Worm (Caenorhabditis elegans) whole organism, early embryonic: ENCODE results near the gene skr-16.

Experiments used
- B0310.2 ChIP-seq: sonication (generic microtip); optimal IDR thresholded peaks from 2 replicates; lab custom pipeline; 2016; ENCODE audit warnings: mild to moderate bottlenecking, missing genetic modification characterization, missing compliant biosample characterization
- F13C5.2 ChIP-seq: sonication (generic microtip); optimal IDR thresholded peaks from 2 replicates; lab custom pipeline; 2017; ENCODE audit warnings: mild to moderate bottlenecking, missing genetic modification characterization, inconsistent platforms, missing compliant biosample characterization
- aly-1 ChIP-seq: sonication (generic microtip); optimal IDR thresholded peaks from 2 replicates; lab custom pipeline; 2016; ENCODE audit warnings: missing genetic modification characterization, missing compliant biosample characterization
- ama-1 ChIP-seq: fragments of 150-350 bp; optimal IDR thresholded peaks from 2 replicates; lab custom pipeline; 2014
- ceh-13 ChIP-seq: fragments of 200-800 bp; sonication (Bioruptor generic); optimal IDR thresholded peaks from 2 replicates; lab custom pipeline; 2018; ENCODE audit warnings: mild to moderate bottlenecking, missing genetic modification characterization, missing compliant biosample characterization
- ceh-36 ChIP-seq: sonication (generic microtip); optimal IDR thresholded peaks from 2 replicates; lab custom pipeline; 2016; ENCODE audit warnings: missing genetic modification characterization, inconsistent platforms, missing compliant biosample characterization
- ets-7 ChIP-seq: sonication (generic microtip); optimal IDR thresholded peaks from 2 replicates; lab custom pipeline; 2016; ENCODE audit warnings: missing genotype, missing genetic modification characterization, missing compliant biosample characterization
- flt-1 ChIP-seq: fragments of 200-800 bp; sonication (Bioruptor generic); IDR thresholded peaks from 2 replicates; pipeline ENCODE4 v1.3.6; 2022; ENCODE audit warnings: missing genetic modification characterization, missing compliant biosample characterization
- hmbx-1 ChIP-seq: sonication (generic microtip); optimal IDR thresholded peaks from 2 replicates; lab custom pipeline; 2016; ENCODE audit warnings: mild to moderate bottlenecking, missing genetic modification characterization, missing compliant biosample characterization
- hmg-4 ChIP-seq: fragments of 200-800 bp; sonication (Bioruptor generic); optimal IDR thresholded peaks from 2 replicates; lab custom pipeline; 2018; ENCODE audit warnings: mild to moderate bottlenecking, missing genetic modification characterization, missing compliant biosample characterization
- hnd-1 ChIP-seq: sonication (generic microtip); optimal IDR thresholded peaks from 2 replicates; lab custom pipeline; 2016; ENCODE audit warnings: missing genetic modification characterization, missing compliant biosample characterization
- pes-1 ChIP-seq: fragments of 200-800 bp; sonication (Bioruptor generic); IDR thresholded peaks from 2 replicates; pipeline ENCODE4 v1.3.6; 2022; ENCODE audit warnings: missing genetic modification reagents, missing genetic modification characterization, missing compliant biosample characterization
- scrt-1 ChIP-seq: fragments of 200-800 bp; sonication (Bioruptor generic); IDR thresholded peaks from 2 replicates; pipeline ENCODE4 v1.3.6; 2022; ENCODE audit warnings: missing genetic modification characterization, missing compliant biosample characterization
- sea-1 ChIP-seq: fragments of 200-800 bp; sonication (Bioruptor generic); conservative IDR thresholded peaks from 2 replicates; pipeline ENCODE4 v1.3.6; 2022; ENCODE audit warnings: missing genetic modification characterization, missing compliant biosample characterization
- tbx-11 ChIP-seq: fragments of 200-800 bp; sonication (Bioruptor generic); IDR thresholded peaks from 2 replicates; pipeline ENCODE4 v1.3.6; 2022; ENCODE audit warnings: missing genetic modification characterization, missing compliant biosample characterization
- tbx-37 ChIP-seq: fragments of 200-800 bp; sonication (Bioruptor generic); conservative IDR thresholded peaks from 2 replicates; pipeline ENCODE4 v1.3.6; 2022; ENCODE audit warnings: missing genetic modification reagents, missing genetic modification characterization, missing compliant biosample characterization
- tra-4 ChIP-seq: sonication (generic microtip); optimal IDR thresholded peaks from 2 replicates; lab custom pipeline; 2017; ENCODE audit warnings: missing genetic modification characterization, missing compliant biosample characterization

Gene skr-16

ce11 chrIV:7167983-7168760 lies at the start of gene skr-16:
Gene skr-16, plus strand, starts transcription at chrIV:7168710.
- TF ChIP-seq ama-1 (no peak), flt-1 (no peak), ets-7 (tag; lab: Kevin White, UChicago) (no peak), ceh-36 (tag; lab: Kevin White, UChicago) (no peak), ceh-13 (GFP tag; lab: Kevin White, UChicago) (no peak), tbx-37 (GFP tag; lab: Robert Waterston, UW) (no peak), hnd-1 (tag; lab: Kevin White, UChicago) (no peak), F13C5.2 (tag; lab: Kevin White, UChicago) (no peak), B0310.2 (tag; lab: Kevin White, UChicago) (no peak), aly-1 (no peak), sea-1 (no peak), pes-1 (no peak), scrt-1 (no peak)

ce11 chrIV:7121313-7122055 lies 47.0 kb upstream of the skr-16 start, which contains the start of the genes C34D4.10 and str-48:
Gene C34D4.10, minus strand, starts transcription at chrIV:7121413.
Gene str-48, plus strand, starts transcription at chrIV:7122005.
- TF ChIP-seq ets-7 (tag; lab: Kevin White, UChicago) = no peak
- no peak for TF ChIP-seq hmg-4
- no peak for TF ChIP-seq scrt-1
- no peak for TF ChIP-seq hmbx-1
- TF ChIP-seq aly-1 = no peak
- no peak for TF ChIP-seq tbx-37 (GFP tag; lab: Robert Waterston, UW)
- no peak for TF ChIP-seq tbx-11
- no peak for TF ChIP-seq B0310.2 (tag; lab: Kevin White, UChicago)
- TF ChIP-seq hnd-1 (tag; lab: Kevin White, UChicago) = no peak
- no peak for TF ChIP-seq flt-1
- TF ChIP-seq tra-4 (tag; lab: Kevin White, UChicago) = no peak
- no peak for TF ChIP-seq ceh-13 (GFP tag; lab: Kevin White, UChicago)
- TF ChIP-seq ceh-36 (tag; lab: Kevin White, UChicago) = no peak
- no peak for TF ChIP-seq F13C5.2 (tag; lab: Kevin White, UChicago)
- no peak for TF ChIP-seq sea-1
- no peak for TF ChIP-seq ama-1

- TF ChIP-seq pes-1 (no peak), B0310.2 (tag; lab: Kevin White, UChicago) (no peak), tra-4 (tag; lab: Kevin White, UChicago) (no peak), ceh-13 (GFP tag; lab: Kevin White, UChicago) (no peak), F13C5.2 (tag; lab: Kevin White, UChicago) (no peak), tbx-37 (GFP tag; lab: Robert Waterston, UW) (no peak), hmg-4 (no peak), scrt-1 (no peak), hmbx-1 (no peak), hnd-1 (tag; lab: Kevin White, UChicago) (no peak), ama-1 (no peak), ets-7 (tag; lab: Kevin White, UChicago) (no peak), tbx-11 (no peak), ceh-36 (tag; lab: Kevin White, UChicago) (no peak), flt-1 (no peak), sea-1 (no peak), aly-1 (no peak)
Observed at ce11 chrIV:7131780-7132179, 36.7 kb upstream of the skr-16 start, which contains the start of gene grsp-3. Gene grsp-3, minus strand, starts transcription at chrIV:7131928.

- no peak for TF ChIP-seq scrt-1
- no peak for TF ChIP-seq B0310.2 (tag; lab: Kevin White, UChicago)
- no peak for TF ChIP-seq tra-4 (tag; lab: Kevin White, UChicago)
- no peak for TF ChIP-seq tbx-11
- no peak for TF ChIP-seq F13C5.2 (tag; lab: Kevin White, UChicago)
- no peak for TF ChIP-seq sea-1
- TF ChIP-seq tbx-37 (GFP tag; lab: Robert Waterston, UW) = 0 out of 2 replicates have a peak, but pooled peaks have one; percentile 14
- TF ChIP-seq hmbx-1 = no peak
Observed at ce11 chrIV:7133140-7133539, 35.4 kb upstream of the skr-16 start, which contains the start of gene cyn-12. Gene cyn-12, minus strand, starts transcription at chrIV:7133217.

ce11 chrIV:7133983-7134382 lies 34.5 kb upstream of the skr-16 start, which contains the start of gene mutd-1:
Gene mutd-1, minus strand, starts transcription at chrIV:7134083.
- TF ChIP-seq hnd-1 (tag; lab: Kevin White, UChicago) (no peak), tbx-37 (GFP tag; lab: Robert Waterston, UW) (no peak)

- TF ChIP-seq pes-1 (no peak), B0310.2 (tag; lab: Kevin White, UChicago) (no peak), hmg-4 (no peak), tbx-37 (GFP tag; lab: Robert Waterston, UW) (no peak), tbx-11 (no peak), sea-1 (no peak)
Observed at ce11 chrIV:7139143-7139542, 29.4 kb upstream of the skr-16 start.

- TF ChIP-seq F13C5.2 (tag; lab: Kevin White, UChicago) (no peak), B0310.2 (tag; lab: Kevin White, UChicago) (no peak), hmg-4 (no peak), scrt-1 (no peak), ceh-13 (GFP tag; lab: Kevin White, UChicago) (no peak), ets-7 (tag; lab: Kevin White, UChicago) (no peak), pes-1 (no peak), tbx-11 (no peak), ceh-36 (tag; lab: Kevin White, UChicago) (no peak), hmbx-1 (no peak), ama-1 (no peak), sea-1 (no peak), tra-4 (tag; lab: Kevin White, UChicago) (no peak)
Observed at ce11 chrIV:7144670-7145257, 23.7 kb upstream of the skr-16 start, which contains the start of gene hecd-1. Gene hecd-1, minus strand, starts transcription at chrIV:7144720.
